Fruit fly (Drosophila melanogaster): ENCODE data around the gene Ctps.

DNA sequence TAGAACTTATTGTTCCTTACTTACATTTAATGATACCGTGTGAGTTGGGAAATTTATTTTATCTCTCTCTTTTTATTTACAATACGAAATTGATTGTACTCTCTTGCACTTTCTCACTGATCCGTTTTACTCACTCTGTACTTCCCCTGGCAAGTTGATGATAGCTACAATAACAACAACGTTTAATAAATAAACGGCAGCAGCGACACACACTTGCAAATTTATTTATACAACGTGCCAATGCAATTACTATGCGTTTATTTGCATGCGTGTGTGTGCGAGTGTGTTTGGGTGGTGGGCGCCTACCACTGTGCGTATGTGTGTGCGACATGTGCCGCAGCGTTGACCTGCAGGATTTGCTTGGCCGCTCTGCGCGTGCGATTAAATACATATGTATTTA is 1.8 kb downstream of the Ctps start:
- TF ChIP-seq CG34224 (GFP tag; IDR thresholded peaks at IDR 0.05; ENCODE audit: partially characterized antibody) (no peak), dmrt11E (tag; optimal IDR thresholded peaks at IDR 0.05) (no peak), gem (tag; optimal IDR thresholded peaks at IDR 0.05) (no peak), emc (GFP tag; optimal IDR thresholded peaks at IDR 0.05) (no peak), jumu (GFP tag; optimal IDR thresholded peaks at IDR 0.05) (no peak), hbn (GFP tag; IDR thresholded peaks at IDR 0.05; ENCODE audit: partially characterized antibody) (no peak), Six4 (GFP tag; optimal IDR thresholded peaks at IDR 0.05) (no peak), pita (GFP tag; optimal IDR thresholded peaks at IDR 0.05) (no peak), Hr39 (optimal IDR thresholded peaks at IDR 0.05) (no peak)

Data from whole organism, embryonic.